Worm (Caenorhabditis elegans) whole organism, L4 larva: Measurements from ENCODE around the gene ugt-60.
A peak's percentile ranks its signal among the peaks of the same experiment; 100 is the strongest.

Experiments used
- D1046.2 ChIP-seq: fragments of 200-800 bp; sonication (Bioruptor generic); IDR thresholded peaks from 2 replicates; pipeline ENCODE4 v1.3.6; 2022; ENCODE audit warnings: missing genetic modification characterization, missing compliant biosample characterization
- F10B5.3 ChIP-seq: sonication (generic microtip); optimal IDR thresholded peaks from 2 replicates; lab custom pipeline; 2016; ENCODE audit warnings: mild to moderate bottlenecking, missing genetic modification characterization, missing compliant biosample characterization
- F26F4.8 ChIP-seq: fragments of 200-800 bp; sonication (Bioruptor generic); conservative IDR thresholded peaks from 2 replicates; pipeline ENCODE4 v1.3.6; 2022; ENCODE audit warnings: missing genetic modification characterization, missing compliant biosample characterization
- F37D6.2 ChIP-seq: sonication (generic microtip); optimal IDR thresholded peaks from 2 replicates; lab custom pipeline; 2016; ENCODE audit warnings: mild to moderate bottlenecking, missing genetic modification characterization, missing compliant biosample characterization
- R02D3.7 ChIP-seq: fragments of 150-350 bp; sonication (generic microtip); optimal IDR thresholded peaks from 3 replicates; lab custom pipeline; 2014; ENCODE audit warnings: missing biosample characterization, missing genetic modification characterization
- T26A8.4 ChIP-seq: fragments of 200-800 bp; sonication (Bioruptor generic); IDR thresholded peaks from 2 replicates; pipeline ENCODE4 v1.3.6; 2022; ENCODE audit warnings: missing genetic modification characterization, missing compliant biosample characterization
- Y105C5A.15 ChIP-seq: fragments of 200-800 bp; sonication (Bioruptor generic); IDR thresholded peaks from 2 replicates; pipeline ENCODE4 v1.3.6; 2022; ENCODE audit warnings: missing genetic modification characterization, missing compliant biosample characterization
- Y5F2A.4 ChIP-seq: fragments of 200-800 bp; sonication (Bioruptor generic); optimal IDR thresholded peaks from 2 replicates; lab custom pipeline; 2018; ENCODE audit warnings: mild to moderate bottlenecking, missing genetic modification characterization, missing compliant biosample characterization
- ama-1 ChIP-seq: fragments of 150-350 bp; optimal IDR thresholded peaks from 2 replicates; lab custom pipeline; 2014; ENCODE audit warnings: inconsistent platforms, mixed read lengths
- arid-1 ChIP-seq: fragments of 200-800 bp; sonication (Bioruptor generic); conservative IDR thresholded peaks from 2 replicates; pipeline ENCODE4 v1.3.6; 2022; ENCODE audit warnings: missing genetic modification reagents, missing genetic modification characterization, missing compliant biosample characterization
- ceh-32 ChIP-seq: sonication (generic microtip); optimal IDR thresholded peaks from 2 replicates; lab custom pipeline; 2016; ENCODE audit warnings: mild to moderate bottlenecking, missing genetic modification characterization, missing compliant biosample characterization; ENCODE audit not compliant: poor library complexity
- ceh-44 ChIP-seq: fragments of 200-800 bp; sonication (Bioruptor generic); IDR thresholded peaks from 2 replicates; pipeline ENCODE4 v1.3.6; 2022; ENCODE audit warnings: missing genetic modification reagents, missing genetic modification characterization, missing compliant biosample characterization
- ces-1 ChIP-seq: fragments of 150-350 bp; sonication (generic microtip); optimal IDR thresholded peaks from 4 replicates; lab custom pipeline; 2014; ENCODE audit warnings: missing biosample characterization, missing genetic modification reagents, missing genetic modification characterization
- ctbp-1 ChIP-seq: fragments of 200-800 bp; sonication (Bioruptor generic); IDR thresholded peaks from 2 replicates; pipeline ENCODE4 v1.3.6; 2022; ENCODE audit warnings: missing genetic modification reagents, missing genetic modification characterization, missing compliant biosample characterization
- daf-12 ChIP-seq: fragments of 150-350 bp; optimal IDR thresholded peaks from 2 replicates; lab custom pipeline; 2014; ENCODE audit warnings: missing biosample characterization, missing genetic modification reagents, missing genetic modification characterization
- daf-16 ChIP-seq, 3 experiments: sonication (generic microtip); optimal IDR thresholded peaks; 2 replicates each; lab custom pipeline; 2016 to 2017; ENCODE audit warnings: missing genetic modification characterization in 3 of 3, missing genetic modification reagents in 3 of 3, mild to moderate bottlenecking in 2 of 3, missing compliant biosample characterization in 2 of 3, missing biosample characterization in 1 of 3, moderate library complexity in 1 of 3
- dmd-6 ChIP-seq: fragments of 200-800 bp; sonication (Bioruptor generic); IDR thresholded peaks from 2 replicates; pipeline ENCODE4 v1.3.6; 2022; ENCODE audit warnings: missing genetic modification reagents, missing genetic modification characterization, missing compliant biosample characterization
- dmd-8 ChIP-seq: fragments of 200-800 bp; sonication (Bioruptor generic); IDR thresholded peaks from 2 replicates; pipeline ENCODE4 v1.3.6; 2022; ENCODE audit warnings: missing genetic modification characterization, missing compliant biosample characterization
- dpl-1 ChIP-seq: fragments of 150-350 bp; optimal IDR thresholded peaks from 2 replicates; lab custom pipeline; 2014; ENCODE audit warnings: missing biosample characterization, missing genetic modification reagents, missing genetic modification characterization
- fos-1 ChIP-seq: fragments of 150-350 bp; optimal IDR thresholded peaks from 2 replicates; lab custom pipeline; 2014; ENCODE audit warnings: missing biosample characterization, missing genetic modification characterization
- gei-8 ChIP-seq: fragments of 200-800 bp; sonication (Bioruptor generic); optimal IDR thresholded peaks from 2 replicates; lab custom pipeline; 2018; ENCODE audit warnings: mild to moderate bottlenecking, missing genetic modification characterization, missing compliant biosample characterization
- hif-1 ChIP-seq, 2 experiments: sonication (generic microtip); optimal IDR thresholded peaks; 2 replicates each; lab custom pipeline; 2016 to 2017; ENCODE audit warnings: missing compliant biosample characterization in 2 of 2, missing genetic modification characterization in 2 of 2, missing genetic modification reagents in 2 of 2, missing genotype in 2 of 2, mild to moderate bottlenecking in 1 of 2
- hlh-11 ChIP-seq: fragments of 200-800 bp; sonication (Bioruptor generic); optimal IDR thresholded peaks from 2 replicates; lab custom pipeline; 2018; ENCODE audit warnings: mild to moderate bottlenecking, missing genetic modification characterization, missing compliant biosample characterization
- hlh-30 ChIP-seq: sonication (generic microtip); optimal IDR thresholded peaks from 2 replicates; lab custom pipeline; 2017; ENCODE audit warnings: antibody characterized with exemption, mild to moderate bottlenecking, missing genetic modification characterization, missing compliant biosample characterization; ENCODE audit not compliant: insufficient read depth
- lim-7 ChIP-seq: fragments of 200-800 bp; sonication (Bioruptor generic); IDR thresholded peaks from 2 replicates; pipeline ENCODE4 v1.3.6; 2022; ENCODE audit warnings: missing genetic modification characterization, missing compliant biosample characterization
- lin-15B ChIP-seq: fragments of 150-350 bp; sonication (generic microtip); optimal IDR thresholded peaks from 3 replicates; lab custom pipeline; 2014; ENCODE audit warnings: missing biosample characterization, missing genetic modification characterization
- lin-29 ChIP-seq: fragments of 200-800 bp; sonication (Bioruptor generic); IDR thresholded peaks from 2 replicates; pipeline ENCODE4 v1.3.6; 2022; ENCODE audit warnings: missing genetic modification reagents, missing genetic modification characterization, missing compliant biosample characterization
- lin-39 ChIP-seq: fragments of 150-350 bp; optimal IDR thresholded peaks from 2 replicates; lab custom pipeline; 2014; ENCODE audit warnings: missing biosample characterization, missing genetic modification reagents, missing genetic modification characterization
- lsy-2 ChIP-seq, 2 experiments: fragments of 150-350 bp in 1 of 2; sonication (generic microtip) in 1 of 2; optimal IDR thresholded peaks; 2 replicates each; lab custom pipeline; 2014 to 2017; ENCODE audit warnings: missing biosample characterization in 2 of 2, missing genetic modification characterization in 2 of 2
- madf-5 ChIP-seq, 2 experiments: fragments of 200-800 bp; sonication (Bioruptor generic); IDR thresholded peaks; 2 replicates each; pipeline ENCODE4 v1.3.6; 2022; ENCODE audit warnings: missing compliant biosample characterization in 2 of 2, missing genetic modification characterization in 2 of 2
- mdt-29 ChIP-seq: fragments of 200-800 bp; sonication (Bioruptor generic); IDR thresholded peaks from 2 replicates; pipeline ENCODE4 v1.3.6; 2022; ENCODE audit warnings: missing genetic modification reagents, missing genetic modification characterization, missing compliant biosample characterization
- mep-1 ChIP-seq: fragments of 150-350 bp; sonication (generic microtip); optimal IDR thresholded peaks from 3 replicates; lab custom pipeline; 2014; ENCODE audit warnings: missing biosample characterization, missing genetic modification characterization
- mxl-2 ChIP-seq: fragments of 200-800 bp; sonication (Bioruptor generic); conservative IDR thresholded peaks from 2 replicates; pipeline ENCODE4 v1.3.6; 2022; ENCODE audit warnings: missing genetic modification reagents, missing genetic modification characterization, missing compliant biosample characterization
- mxl-3 ChIP-seq: fragments of 200-800 bp; sonication (Bioruptor generic); optimal IDR thresholded peaks from 2 replicates; lab custom pipeline; 2018; ENCODE audit warnings: mild to moderate bottlenecking, missing genetic modification characterization, missing compliant biosample characterization
- nhr-10 ChIP-seq: fragments of 150-350 bp; optimal IDR thresholded peaks from 2 replicates; lab custom pipeline; 2014; ENCODE audit warnings: missing biosample characterization, missing genetic modification characterization
- nhr-25 ChIP-seq: sonication (generic microtip); optimal IDR thresholded peaks from 2 replicates; lab custom pipeline; 2017; ENCODE audit warnings: missing genetic modification characterization, mild to moderate bottlenecking, missing compliant biosample characterization, antibody characterized with exemption, moderate library complexity, borderline replicate concordance; ENCODE audit not compliant: insufficient read depth
- nhr-42 ChIP-seq: fragments of 200-800 bp; sonication (Bioruptor generic); IDR thresholded peaks from 2 replicates; pipeline ENCODE4 v1.3.6; 2022; ENCODE audit warnings: missing genetic modification characterization, missing compliant biosample characterization
- nhr-6 ChIP-seq: fragments of 150-350 bp; optimal IDR thresholded peaks from 2 replicates; lab custom pipeline; 2014; ENCODE audit warnings: missing biosample characterization, missing genetic modification characterization
- nhr-77 ChIP-seq: fragments of 150-350 bp; optimal IDR thresholded peaks from 2 replicates; lab custom pipeline; 2014; ENCODE audit warnings: missing biosample characterization, missing genetic modification characterization
- rbr-2 ChIP-seq: sonication (generic microtip); optimal IDR thresholded peaks from 2 replicates; lab custom pipeline; 2016; ENCODE audit warnings: missing genotype, missing genetic modification characterization, missing compliant biosample characterization
- sdz-12 ChIP-seq: fragments of 200-800 bp; sonication (Bioruptor generic); optimal IDR thresholded peaks from 2 replicates; lab custom pipeline; 2018; ENCODE audit warnings: mild to moderate bottlenecking, missing genetic modification characterization, missing compliant biosample characterization
- set-16 ChIP-seq: fragments of 200-800 bp; sonication (Bioruptor generic); IDR thresholded peaks from 2 replicates; pipeline ENCODE4 v1.3.6; 2022; ENCODE audit warnings: missing genetic modification reagents, missing genetic modification characterization, missing compliant biosample characterization
- snpc-1.2 ChIP-seq: fragments of 200-800 bp; sonication (Bioruptor generic); IDR thresholded peaks from 2 replicates; pipeline ENCODE4 v1.3.6; 2022; ENCODE audit warnings: missing genetic modification reagents, missing genetic modification characterization, missing compliant biosample characterization
- unc-130 ChIP-seq: sonication (generic microtip); optimal IDR thresholded peaks from 2 replicates; lab custom pipeline; 2016; ENCODE audit warnings: missing genetic modification reagents, missing genetic modification characterization, missing compliant biosample characterization
- unc-39 ChIP-seq: sonication (generic microtip); optimal IDR thresholded peaks from 2 replicates; lab custom pipeline; 2017; ENCODE audit warnings: missing biosample characterization, missing genetic modification characterization
- zip-11 ChIP-seq: fragments of 200-800 bp; sonication (Bioruptor generic); IDR thresholded peaks from 2 replicates; pipeline ENCODE4 v1.3.6; 2022; ENCODE audit warnings: missing genetic modification characterization, missing compliant biosample characterization

Gene ugt-60

DNA sequence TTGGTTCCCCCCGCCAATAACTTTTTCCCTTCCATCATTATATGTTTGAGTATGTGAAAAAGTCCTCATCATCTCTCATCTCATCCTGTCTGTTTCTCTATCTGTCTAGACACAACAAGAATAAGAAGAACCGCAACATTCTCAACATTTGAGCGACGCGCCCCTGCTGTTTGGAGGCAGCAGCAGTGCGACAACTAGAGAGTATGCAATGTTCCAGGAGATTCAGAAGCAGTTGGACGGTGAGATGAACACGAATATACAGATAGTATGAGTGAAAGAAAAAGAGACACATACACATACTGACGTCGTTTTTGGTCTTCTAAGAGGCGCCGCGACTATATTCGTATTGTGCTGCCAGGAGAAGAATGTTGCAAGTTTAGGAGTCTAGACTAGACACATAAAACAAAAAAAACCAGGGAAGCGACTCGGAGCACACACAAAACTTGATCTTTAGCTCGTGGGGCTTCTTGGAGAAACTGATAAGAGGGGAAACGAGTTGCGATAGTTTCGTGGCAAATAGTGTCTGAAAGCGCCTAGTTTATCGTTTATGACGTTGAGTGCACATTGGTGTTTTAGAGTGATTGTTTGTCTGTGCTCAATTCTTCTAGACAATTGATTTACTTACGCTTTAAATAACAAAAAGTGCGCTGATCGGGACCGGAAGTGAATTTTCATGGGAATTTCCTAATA, 13.2 kb downstream of the ugt-60 start (continued):
- TF ChIP-seq hif-1 (tag; optimal IDR thresholded peaks at IDR 0.05; lab: Kevin White, UChicago) (peak in 1 of 2 experiments; percentile 23), snpc-1.2 (GFP tag; lab: Robert Waterston, UW) (no peak)
- TF ChIP-seq, all 104 proteins: peak for 23

ce11 chrIII:9664484-9665221, 14.2 kb downstream of the ugt-60 start:
- TF ChIP-seq F10B5.3 (tag; lab: Kevin White, UChicago) (no peak), mxl-3 (no peak), hlh-11 (peak; percentile 40), lin-29 (GFP tag; lab: Robert Waterston, UW) (no peak), nhr-42 (GFP tag; lab: Robert Waterston, UW) (no peak), rbr-2 (tag; lab: Kevin White, UChicago) (no peak), snpc-1.2 (GFP tag; lab: Robert Waterston, UW) (no peak), nhr-77 (tag; lab: Kevin White, UChicago) (no peak), nhr-25 (tag; lab: Kevin White, UChicago) (no peak), zip-11 (no peak), ctbp-1 (peak; percentile 86), set-16 (GFP tag; lab: Robert Waterston, UW) (no peak), madf-5 (GFP tag; IDR thresholded peaks at IDR 0.05; lab: Robert Waterston, UW) (no peak), dpl-1 (no peak), daf-16 (GFP tag; optimal IDR thresholded peaks at IDR 0.05; lab: Kevin White, UChicago) (no peak), daf-16 (tag; optimal IDR thresholded peaks at IDR 0.05; lab: Kevin White, UChicago) (no peak), D1046.2 (GFP tag; lab: Robert Waterston, UW) (no peak), lin-15B (no peak), F37D6.2 (tag; lab: Kevin White, UChicago) (no peak), daf-12 (tag; lab: Kevin White, UChicago) (no peak), sdz-12 (GFP tag; lab: Kevin White, UChicago) (no peak), nhr-6 (tag; lab: Kevin White, UChicago) (no peak), R02D3.7 (no peak), lsy-2 (tag; optimal IDR thresholded peaks at IDR 0.05; lab: Kevin White, UChicago) (peak in 1 of 2 experiments; percentile 49), ceh-44 (GFP tag; lab: Robert Waterston, UW) (no peak), mdt-29 (no peak), ces-1 (peak; percentile 66), unc-39 (no peak), Y105C5A.15 (GFP tag; lab: Robert Waterston, UW) (no peak), fos-1 (tag; lab: Kevin White, UChicago) (no peak), hlh-30 (peak; percentile 39), arid-1 (no peak), T26A8.4 (GFP tag; lab: Robert Waterston, UW) (no peak), unc-130 (GFP tag; lab: Kevin White, UChicago) (no peak), nhr-10 (tag; lab: Kevin White, UChicago) (no peak), dmd-6 (no peak), lim-7 (no peak), lin-39 (no peak), mxl-2 (GFP tag; lab: Robert Waterston, UW) (no peak), gei-8 (GFP tag; lab: Kevin White, UChicago) (peak; percentile 15), mep-1 (tag; lab: Kevin White, UChicago) (peak; percentile 12), ceh-32 (tag; lab: Kevin White, UChicago) (no peak), ama-1 (no peak), dmd-8 (GFP tag; lab: Robert Waterston, UW) (no peak), F26F4.8 (GFP tag; lab: Robert Waterston, UW) (no peak), Y5F2A.4 (GFP tag; lab: Kevin White, UChicago) (no peak)
